Fruit fly (Drosophila melanogaster): ENCODE data around the gene Yod1.

Yod1 gene

DNA sequence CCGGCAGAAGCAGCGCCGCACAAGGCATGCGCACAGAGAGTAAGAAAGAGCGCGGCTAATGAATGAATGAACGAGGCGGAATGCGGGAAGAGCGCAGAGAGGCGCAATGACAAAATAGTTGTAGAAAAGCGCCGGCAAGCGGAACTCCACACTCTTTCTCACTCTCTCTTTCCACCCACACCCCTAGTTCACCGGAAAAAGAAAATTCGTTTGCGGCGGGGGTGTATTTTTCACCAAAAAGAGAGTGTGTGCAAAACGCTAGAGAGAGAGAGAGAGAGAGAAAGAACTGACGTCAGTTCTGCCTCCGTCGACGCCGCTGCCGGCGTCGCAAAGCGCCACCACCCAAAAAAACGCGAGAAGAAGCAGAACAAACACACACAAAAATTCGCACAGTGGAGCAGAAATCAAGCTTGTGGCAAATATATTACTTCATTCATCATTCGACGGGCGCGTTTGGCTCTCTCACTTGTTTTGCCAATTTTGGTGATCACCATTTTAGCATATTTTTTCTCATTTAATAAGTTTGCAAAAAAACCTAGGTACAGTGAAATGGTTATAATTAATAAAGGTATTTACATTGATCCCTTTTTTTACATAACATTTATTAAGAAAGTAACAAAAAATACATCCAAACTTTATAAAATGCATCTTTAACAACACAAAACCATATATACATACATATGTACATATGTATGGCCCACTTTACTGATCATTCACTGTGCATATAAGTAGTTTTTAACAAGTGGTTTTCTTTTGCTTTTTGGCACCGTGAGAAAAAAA is 51.4 kb downstream of the Yod1 start (continued):
- TF ChIP-seq amos (GFP tag; IDR thresholded peaks at IDR 0.05; ENCODE audit: partially characterized antibody) = no peak
- peak; percentile 77 for TF ChIP-seq NFAT (GFP tag; IDR thresholded peaks at IDR 0.05)
- TF ChIP-seq CG9797 (GFP tag; optimal IDR thresholded peaks at IDR 0.05) = no peak
- no peak for TF ChIP-seq hb (GFP tag; IDR thresholded peaks at IDR 0.05; ENCODE audit: partially characterized antibody)
- no peak for TF ChIP-seq Atf6 (GFP tag; IDR thresholded peaks at IDR 0.05)
- no peak for TF ChIP-seq bowl (GFP tag; IDR thresholded peaks at IDR 0.05)
- peak; percentile 86 for TF ChIP-seq CG3163 (GFP tag; optimal IDR thresholded peaks at IDR 0.05)
- no peak for TF ChIP-seq dan (GFP tag; IDR thresholded peaks at IDR 0.05)
- peak; percentile 53 for TF ChIP-seq fd96Cb (tag; optimal IDR thresholded peaks at IDR 0.05)
- TF ChIP-seq ham (GFP tag; IDR thresholded peaks at IDR 0.05) = no peak
- no peak for TF ChIP-seq Lim3 (GFP tag; IDR thresholded peaks at IDR 0.05)
- peak; percentile 19 for TF ChIP-seq CG7786 (GFP tag; optimal IDR thresholded peaks at IDR 0.05)
- peak; percentile 58 for TF ChIP-seq CG9215 (GFP tag; IDR thresholded peaks at IDR 0.05)
- no peak for TF ChIP-seq onecut (GFP tag; IDR thresholded peaks at IDR 0.05)
- no peak for TF ChIP-seq CG3065 (GFP tag; optimal IDR thresholded peaks at IDR 0.05)
- TF ChIP-seq sug (tag; optimal IDR thresholded peaks at IDR 0.05) = peak; percentile 27
- no peak for TF ChIP-seq insv (GFP tag; optimal IDR thresholded peaks at IDR 0.05)
- no peak for TF ChIP-seq Lhr (GFP tag; optimal IDR thresholded peaks at IDR 0.05)
- TF ChIP-seq unpg (GFP tag; optimal IDR thresholded peaks at IDR 0.05) = peak; percentile 20
- TF ChIP-seq D19B (GFP tag; optimal IDR thresholded peaks at IDR 0.05) = peak; percentile 1
- no peak for TF ChIP-seq Dip2 (GFP tag; IDR thresholded peaks at IDR 0.05)
- peak; percentile 83 for TF ChIP-seq CG17361 (GFP tag; IDR thresholded peaks at IDR 0.05)
- TF ChIP-seq Nf-YC (tag; optimal IDR thresholded peaks at IDR 0.05) = no peak
- peak; percentile 69 for TF ChIP-seq phol (tag; optimal IDR thresholded peaks at IDR 0.05)
- no peak for TF ChIP-seq HLHmδ (GFP tag; optimal IDR thresholded peaks at IDR 0.05)
- peak; percentile 47 for TF ChIP-seq Scr (GFP tag; IDR thresholded peaks at IDR 0.05; ENCODE audit: partially characterized antibody)
- peak; percentile 40; the same call in 2 of the 3 replicates for TF ChIP-seq zen2 (GFP tag; IDR thresholded peaks at IDR 0.05; ENCODE audit: partially characterized antibody)
- TF ChIP-seq Dip3 (GFP tag; optimal IDR thresholded peaks at IDR 0.05) = peak; percentile 60
- TF ChIP-seq org-1 (GFP tag; optimal IDR thresholded peaks at IDR 0.05) = peak; percentile 41
- no peak for TF ChIP-seq CG2199 (GFP tag; IDR thresholded peaks at IDR 0.05)
- TF ChIP-seq exex (tag; optimal IDR thresholded peaks at IDR 0.05) = no peak
- TF ChIP-seq unc-4 (GFP tag; IDR thresholded peaks at IDR 0.05; ENCODE audit: partially characterized antibody) = peak; percentile 57
- TF ChIP-seq CG7357 (GFP tag; IDR thresholded peaks at IDR 0.05) = no peak
- no peak for TF ChIP-seq rib (GFP tag; IDR thresholded peaks at IDR 0.05)
- peak; percentile 37 for TF ChIP-seq Chrac-16 (GFP tag; optimal IDR thresholded peaks at IDR 0.05)
- peak; percentile 16; the same call in 1 of the 3 replicates for TF ChIP-seq CG34422 (GFP tag; IDR thresholded peaks at IDR 0.05)
- TF ChIP-seq CG10147 (GFP tag; optimal IDR thresholded peaks at IDR 0.05) = peak; percentile 8
- peak; percentile 21 for TF ChIP-seq CG5245 (GFP tag; optimal IDR thresholded peaks at IDR 0.05)
- peak; percentile 23 for TF ChIP-seq CG33213 (GFP tag; optimal IDR thresholded peaks at IDR 0.05)
- peak; percentile 49 for TF ChIP-seq Ssrp (tag; optimal IDR thresholded peaks at IDR 0.05)
- TF ChIP-seq MESR4 (GFP tag; optimal IDR thresholded peaks at IDR 0.05) = no peak
- TF ChIP-seq CG34224 (GFP tag; IDR thresholded peaks at IDR 0.05; ENCODE audit: partially characterized antibody) = peak; percentile 62
- peak; percentile 47 for TF ChIP-seq CG17359 (tag; optimal IDR thresholded peaks at IDR 0.05)
- 0 out of 2 replicates have a peak, but pooled peaks have one; percentile 17 for TF ChIP-seq CG14667 (GFP tag; IDR thresholded peaks at IDR 0.05)
- peak; percentile 86 for TF ChIP-seq Med (GFP tag)
- peak; percentile 61 for TF ChIP-seq BtbVII (GFP tag; optimal IDR thresholded peaks at IDR 0.05)
- no peak for TF ChIP-seq tin (GFP tag; optimal IDR thresholded peaks at IDR 0.05)
- no peak for TF ChIP-seq hth (optimal IDR thresholded peaks at IDR 0.05)
- TF ChIP-seq NfI (GFP tag; optimal IDR thresholded peaks at IDR 0.05) = peak; percentile 58

Measured in whole organism, embryonic.